Fruit fly (Drosophila melanogaster): Measurements from ENCODE around the gene Epg5.

The Epg5 gene

dm6 chr3R:18743270-18743922 is 15.3 kb downstream of the Epg5 start, which contains the start of gene Mekk1 (continued):
- TF ChIP-seq lmd (GFP tag; IDR thresholded peaks at IDR 0.05) (no peak; the same call in 1 of the 2 replicates), lola (GFP tag; optimal IDR thresholded peaks at IDR 0.05) (peak in 1 of 3 experiments; percentile 30), CG14710 (tag; optimal IDR thresholded peaks at IDR 0.05) (peak; percentile 50), CG32532 (GFP tag; IDR thresholded peaks at IDR 0.05) (no peak), abd-A (tag; optimal IDR thresholded peaks at IDR 0.05) (no peak), pum (GFP tag; optimal IDR thresholded peaks at IDR 0.05) (peak; percentile 20), wor (GFP tag; IDR thresholded peaks at IDR 0.05) (no peak), Camta (GFP tag; optimal IDR thresholded peaks at IDR 0.05) (peak; percentile 19), seq (GFP tag; IDR thresholded peaks at IDR 0.05) (no peak), CG15269 (tag; optimal IDR thresholded peaks at IDR 0.05) (peak; percentile 53), eyg (GFP tag; optimal IDR thresholded peaks at IDR 0.05) (no peak), CG5245 (GFP tag; optimal IDR thresholded peaks at IDR 0.05) (peak; percentile 29), CG34422 (GFP tag; IDR thresholded peaks at IDR 0.05) (no peak; the same call in 2 of the 3 replicates), CG2678 (tag; optimal IDR thresholded peaks at IDR 0.05) (peak; percentile 70), zfh2 (GFP tag; optimal IDR thresholded peaks at IDR 0.05) (peak; percentile 64), dmrt99B (tag; optimal IDR thresholded peaks at IDR 0.05) (peak; percentile 30), HLH4C (GFP tag; IDR thresholded peaks at IDR 0.05; ENCODE audit: partially characterized antibody) (peak; percentile 45; the same call in 1 of the 3 replicates), ranshi (GFP tag; IDR thresholded peaks at IDR 0.05) (no peak), Sox100B (GFP tag; optimal IDR thresholded peaks at IDR 0.05) (peak; percentile 43), CG34376 (GFP tag; optimal IDR thresholded peaks at IDR 0.05) (peak; percentile 66), gem (tag; optimal IDR thresholded peaks at IDR 0.05) (peak; percentile 63), CG31224 (GFP tag; IDR thresholded peaks at IDR 0.05) (0 out of 2 replicates have a peak, but pooled peaks have one; percentile 27), Bteb2 (GFP tag; optimal IDR thresholded peaks at IDR 0.05) (peak; percentile 25), peb (GFP tag; IDR thresholded peaks at IDR 0.05) (no peak), CG9876 (GFP tag; optimal IDR thresholded peaks at IDR 0.05) (no peak), Xbp1 (GFP tag; optimal IDR thresholded peaks at IDR 0.05) (peak; percentile 55), CG1602 (GFP tag; optimal IDR thresholded peaks at IDR 0.05) (no peak), CG14860 (GFP tag; IDR thresholded peaks at IDR 0.05; ENCODE audit: partially characterized antibody) (no peak), HLHmδ (GFP tag; optimal IDR thresholded peaks at IDR 0.05) (no peak), CG9932 (GFP tag; IDR thresholded peaks at IDR 0.05) (peak; percentile 76), CG6175 (GFP tag; IDR thresholded peaks at IDR 0.05) (no peak), slou (GFP tag; optimal IDR thresholded peaks at IDR 0.05) (no peak), B-H1 (GFP tag; IDR thresholded peaks at IDR 0.05) (no peak), Pdp1 (GFP tag; optimal IDR thresholded peaks at IDR 0.05) (peak; percentile 32 to 42), Eip74EF (GFP tag; optimal IDR thresholded peaks at IDR 0.05) (no peak), ap (GFP tag; IDR thresholded peaks at IDR 0.05) (no peak), fd64A (GFP tag; optimal IDR thresholded peaks at IDR 0.05) (no peak), CG9797 (GFP tag; optimal IDR thresholded peaks at IDR 0.05) (no peak), BEAF-32 (GFP tag; optimal IDR thresholded peaks at IDR 0.05) (peak; percentile 82), Dref (GFP tag; IDR thresholded peaks at IDR 0.05) (peak; percentile 66), CG1024 (GFP tag; IDR thresholded peaks at IDR 0.05) (no peak), CG7271 (tag; optimal IDR thresholded peaks at IDR 0.05) (no peak), jumu (GFP tag; optimal IDR thresholded peaks at IDR 0.05) (peak; percentile 53), Six4 (GFP tag; optimal IDR thresholded peaks at IDR 0.05) (no peak), pb (GFP tag; optimal IDR thresholded peaks at IDR 0.05) (no peak), CG10147 (GFP tag; optimal IDR thresholded peaks at IDR 0.05) (peak; percentile 67), kni (GFP tag; optimal IDR thresholded peaks at IDR 0.05) (no peak), wek (GFP tag; optimal IDR thresholded peaks at IDR 0.05) (no peak), eve (GFP tag; optimal IDR thresholded peaks at IDR 0.05) (no peak)

All from whole organism, embryonic.